Fruit fly (Drosophila melanogaster): ENCODE measurements around the gene CG42788.

CG42788 gene

dm6 chr3R:15094218-15094928 lies 37.4 kb downstream of the CG42788 start (continued):
- TF ChIP-seq CG17361 (GFP tag; IDR thresholded peaks at IDR 0.05) (no peak), Oli (tag; optimal IDR thresholded peaks at IDR 0.05) (peak; percentile 9), Lim3 (GFP tag; IDR thresholded peaks at IDR 0.05) (no peak), Doc2 (GFP tag; IDR thresholded peaks at IDR 0.05) (no peak), CG9215 (GFP tag; IDR thresholded peaks at IDR 0.05) (no peak), Ada2b (GFP tag; IDR thresholded peaks at IDR 0.05) (no peak), Atf3 (GFP tag; optimal IDR thresholded peaks at IDR 0.05) (no peak), disco-r (GFP tag; optimal IDR thresholded peaks at IDR 0.05) (no peak), CG10543 (GFP tag; optimal IDR thresholded peaks at IDR 0.05) (peak; percentile 46), CG6254 (GFP tag; optimal IDR thresholded peaks at IDR 0.05) (no peak), CG7839 (tag; optimal IDR thresholded peaks at IDR 0.05) (peak; percentile 10), CG12391 (tag; optimal IDR thresholded peaks at IDR 0.05) (peak; percentile 37), schlank (tag; optimal IDR thresholded peaks at IDR 0.05) (no peak), run (tag; optimal IDR thresholded peaks at IDR 0.05) (no peak), CrebB (tag; optimal IDR thresholded peaks at IDR 0.05) (no peak), gsb-n (tag; optimal IDR thresholded peaks at IDR 0.05) (no peak), CG2712 (tag; optimal IDR thresholded peaks at IDR 0.05) (peak; percentile 6), ranshi (GFP tag; IDR thresholded peaks at IDR 0.05) (no peak), bab2 (GFP tag; optimal IDR thresholded peaks at IDR 0.05) (no peak), danr (GFP tag; IDR thresholded peaks at IDR 0.05) (no peak), ssp (GFP tag; IDR thresholded peaks at IDR 0.05) (no peak), tll (GFP tag; optimal IDR thresholded peaks at IDR 0.05) (peak in 1 of 2 experiments; percentile 50), CG4328 (GFP tag; optimal IDR thresholded peaks at IDR 0.05) (no peak), CG10274 (GFP tag; optimal IDR thresholded peaks at IDR 0.05) (no peak), zfh2 (GFP tag; optimal IDR thresholded peaks at IDR 0.05) (no peak), row (GFP tag; IDR thresholded peaks at IDR 0.05) (no peak), CG31365 (tag; optimal IDR thresholded peaks at IDR 0.05) (no peak), E2f2 (GFP tag; IDR thresholded peaks at IDR 0.05) (no peak), dimm (GFP tag; IDR thresholded peaks at IDR 0.05) (no peak), HLH4C (GFP tag; IDR thresholded peaks at IDR 0.05; ENCODE audit: partially characterized antibody) (no peak), caup (GFP tag; optimal IDR thresholded peaks at IDR 0.05; ENCODE audit: severe bottlenecking) (no peak), CG17912 (GFP tag; optimal IDR thresholded peaks at IDR 0.05) (no peak), Pdp1 (GFP tag; optimal IDR thresholded peaks at IDR 0.05) (peak in 1 of 2 experiments; percentile 39), Ets97D (GFP tag; optimal IDR thresholded peaks at IDR 0.05) (no peak), CG5245 (GFP tag; optimal IDR thresholded peaks at IDR 0.05) (no peak), CG3838 (GFP tag; optimal IDR thresholded peaks at IDR 0.05) (no peak), abd-A (tag; optimal IDR thresholded peaks at IDR 0.05) (no peak), CG17186 (GFP tag; optimal IDR thresholded peaks at IDR 0.05) (no peak), Neu2 (GFP tag; optimal IDR thresholded peaks at IDR 0.05; ENCODE audit: borderline replicate concordance) (no peak)

- TF ChIP-seq CG7745 (tag; optimal IDR thresholded peaks at IDR 0.05) (peak; percentile 20), CG15269 (tag; optimal IDR thresholded peaks at IDR 0.05) (peak; percentile 31), dpn (GFP tag; optimal IDR thresholded peaks at IDR 0.05) (no peak), ci (GFP tag; IDR thresholded peaks at IDR 0.05) (0 out of 3 replicates have a peak, but pooled peaks have one; percentile 22), MTF-1 (GFP tag; optimal IDR thresholded peaks at IDR 0.05; ENCODE audit: borderline replicate concordance) (peak; percentile 73), CG32532 (GFP tag; IDR thresholded peaks at IDR 0.05) (no peak), sc (optimal IDR thresholded peaks at IDR 0.05) (no peak), sc (GFP tag; optimal IDR thresholded peaks at IDR 0.05) (peak; percentile 8), bsh (GFP tag; optimal IDR thresholded peaks at IDR 0.05) (peak in 1 of 2 experiments; percentile 23), trem (tag; optimal IDR thresholded peaks at IDR 0.05) (peak; percentile 2), Optix (GFP tag; IDR thresholded peaks at IDR 0.05) (no peak), CG12659 (GFP tag; optimal IDR thresholded peaks at IDR 0.05) (peak; percentile 7), scrt (GFP tag; optimal IDR thresholded peaks at IDR 0.05) (peak; percentile 6)
These were observed 38.9 kb downstream of the CG42788 start for dm6 chr3R:15092784-15093183.
